Fruit fly (Drosophila melanogaster) whole organism: ENCODE data around the gene CG15446.

Experiments used
- CG8478 ChIP-seq: fragments of >200 bp; optimal IDR thresholded peaks from 2 replicates; lab custom pipeline; 2018; ENCODE audit warnings: inconsistent platforms
- Dll ChIP-seq: fragments of >200 bp; optimal IDR thresholded peaks from 2 replicates; lab custom pipeline; 2017
- EcR ChIP-seq, 2 experiments: fragments of >200 bp; optimal IDR thresholded peaks; 2 replicates each; lab custom pipeline; 2017; ENCODE audit warnings: missing biosample characterization in 2 of 2, missing genetic modification characterization in 2 of 2, missing genetic modification reagents in 2 of 2
- pan ChIP-seq: fragments of >200 bp; optimal IDR thresholded peaks from 2 replicates; lab custom pipeline; 2017
- psq ChIP-seq: fragments of >200 bp; optimal IDR thresholded peaks from 2 replicates; lab custom pipeline; 2017
- usp ChIP-seq: fragments of >200 bp; optimal IDR thresholded peaks from 2 replicates; lab custom pipeline; 2017; ENCODE audit warnings: missing biosample characterization, missing genetic modification characterization, mixed read lengths

The CG15446 gene

DNA sequence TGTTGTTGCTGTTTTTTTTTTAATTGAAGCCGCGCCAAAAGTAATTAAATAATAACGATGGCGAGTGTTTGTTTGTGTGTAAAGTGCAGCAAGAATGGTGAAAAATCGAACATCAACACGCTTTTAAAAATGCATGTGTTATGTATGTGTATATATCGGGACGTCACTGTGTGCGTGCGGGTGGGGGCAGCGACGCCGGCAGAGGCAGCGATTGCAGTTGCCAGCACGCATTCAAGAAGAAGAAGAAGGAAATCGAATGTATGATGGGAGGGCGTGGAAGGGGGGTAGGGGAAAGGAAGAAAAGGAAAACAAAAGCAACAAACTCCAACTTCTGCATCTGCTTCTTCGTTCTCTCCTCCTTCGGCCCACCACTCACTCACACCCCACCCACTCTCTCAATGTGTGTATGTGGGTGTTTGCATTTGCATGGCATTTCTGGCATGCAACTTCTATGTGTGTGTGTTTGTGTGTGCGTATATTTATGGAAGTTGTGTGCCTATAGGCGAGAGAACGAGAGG, 47.0 kb downstream of the CG15446 start:
- no peak for TF ChIP-seq usp
- no peak for TF ChIP-seq psq (lab: Kevin White, UChicago)
- no peak for TF ChIP-seq Dll (lab: Kevin White, UChicago)
- TF ChIP-seq CG8478 = no peak
- TF ChIP-seq EcR (GFP tag; optimal IDR thresholded peaks at IDR 0.05; lab: Kevin White, UChicago) = no peak
- no peak for TF ChIP-seq pan (lab: Kevin White, UChicago)

DNA sequence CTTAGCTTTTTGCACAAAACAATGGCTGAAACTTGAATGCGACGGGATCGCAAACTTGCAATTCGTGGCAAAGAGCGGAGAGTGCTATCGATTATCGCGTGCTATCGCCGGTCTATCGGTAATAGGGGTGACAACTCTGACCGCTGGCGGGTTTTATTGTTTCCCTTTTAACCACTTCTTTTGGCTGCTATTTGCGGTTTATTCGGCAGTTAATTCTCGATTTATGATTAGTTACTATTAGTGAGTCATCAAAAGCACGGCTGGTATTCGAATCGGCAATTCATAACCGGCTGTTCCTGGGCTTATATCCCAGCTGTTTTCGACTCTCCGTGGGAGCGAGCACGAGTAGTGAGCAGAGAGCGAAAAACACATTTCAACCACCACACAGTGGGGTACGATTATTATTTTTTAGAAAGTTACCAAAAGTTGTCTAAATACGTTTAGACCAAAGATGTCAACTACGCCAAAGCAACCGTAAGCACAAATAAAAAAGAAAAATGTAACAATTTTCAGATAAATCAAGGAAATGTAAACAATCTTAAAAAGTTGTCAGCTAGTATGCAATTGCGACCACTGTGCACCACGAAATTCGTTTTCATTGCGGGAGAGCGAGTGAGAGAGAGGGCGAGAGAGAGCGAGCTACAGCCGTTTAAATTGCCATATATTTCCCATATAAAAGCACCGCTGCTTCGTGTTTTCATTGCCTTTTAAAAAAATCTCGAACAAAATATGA, 48.0 kb downstream of the CG15446 start, which contains the start of the genes Stt3A and bves:
Stt3A (minus strand) TSS at position 89 of the 733 bp plus-strand sequence.
bves (plus strand) TSS at position 115 of the 733 bp plus-strand sequence.
- TF ChIP-seq CG8478 (no peak), psq (lab: Kevin White, UChicago) (no peak), Dll (lab: Kevin White, UChicago) (no peak), EcR (GFP tag; optimal IDR thresholded peaks at IDR 0.05; lab: Kevin White, UChicago) (no peak), usp (no peak), pan (lab: Kevin White, UChicago) (no peak)

DNA sequence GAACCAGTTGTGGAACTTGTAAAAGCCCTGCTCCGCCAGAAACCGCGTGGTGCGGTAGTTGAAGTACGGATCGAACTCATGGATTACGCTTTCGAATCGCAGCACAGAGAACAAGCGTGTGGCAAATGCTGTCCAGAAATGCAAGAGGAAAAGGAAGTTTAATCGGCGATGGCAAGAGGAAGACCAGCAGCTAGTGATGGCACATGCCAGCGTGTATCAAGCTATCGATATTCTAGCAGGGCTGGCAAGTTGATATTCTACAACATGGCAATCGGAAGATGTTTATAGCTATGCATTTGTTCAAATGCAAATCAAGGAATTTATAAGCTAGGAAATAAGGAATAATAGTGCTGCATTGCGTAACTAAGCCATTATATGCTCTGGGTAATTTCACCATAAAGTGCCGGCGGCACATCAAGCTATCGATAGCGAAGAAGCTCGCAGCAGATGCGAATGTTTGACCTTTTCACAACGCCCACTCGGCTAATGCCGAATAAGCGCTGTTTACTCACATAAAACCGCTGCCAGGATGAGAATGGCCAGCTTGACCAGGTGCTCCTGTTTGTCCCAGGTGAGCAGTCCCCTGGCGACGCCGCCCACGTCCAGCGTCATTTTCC, 48.8 kb downstream of the CG15446 start:
- TF ChIP-seq CG8478 (no peak), psq (lab: Kevin White, UChicago) (no peak), Dll (lab: Kevin White, UChicago) (no peak), EcR (GFP tag; optimal IDR thresholded peaks at IDR 0.05; lab: Kevin White, UChicago) (no peak), pan (lab: Kevin White, UChicago) (no peak), usp (no peak)

DNA sequence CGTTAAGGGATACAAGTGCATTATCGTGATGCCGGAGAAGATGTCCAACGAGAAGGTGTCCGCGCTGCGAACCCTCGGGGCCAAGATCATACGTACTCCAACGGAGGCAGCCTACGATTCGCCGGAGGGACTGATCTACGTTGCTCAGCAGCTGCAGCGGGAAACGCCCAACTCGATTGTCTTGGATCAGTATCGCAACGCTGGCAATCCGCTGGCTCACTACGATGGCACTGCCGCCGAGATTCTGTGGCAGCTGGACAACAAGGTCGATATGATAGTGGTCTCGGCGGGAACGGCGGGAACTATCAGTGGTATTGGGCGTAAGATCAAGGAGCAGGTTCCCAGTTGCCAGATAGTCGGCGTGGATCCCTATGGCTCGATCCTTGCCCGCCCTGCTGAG, 54.3 kb downstream of the CG15446 start:
- TF ChIP-seq EcR (GFP tag; optimal IDR thresholded peaks at IDR 0.05; lab: Kevin White, UChicago) (no peak), psq (lab: Kevin White, UChicago) (no peak), CG8478 (no peak), usp (no peak), pan (lab: Kevin White, UChicago) (no peak), Dll (lab: Kevin White, UChicago) (no peak)

DNA sequence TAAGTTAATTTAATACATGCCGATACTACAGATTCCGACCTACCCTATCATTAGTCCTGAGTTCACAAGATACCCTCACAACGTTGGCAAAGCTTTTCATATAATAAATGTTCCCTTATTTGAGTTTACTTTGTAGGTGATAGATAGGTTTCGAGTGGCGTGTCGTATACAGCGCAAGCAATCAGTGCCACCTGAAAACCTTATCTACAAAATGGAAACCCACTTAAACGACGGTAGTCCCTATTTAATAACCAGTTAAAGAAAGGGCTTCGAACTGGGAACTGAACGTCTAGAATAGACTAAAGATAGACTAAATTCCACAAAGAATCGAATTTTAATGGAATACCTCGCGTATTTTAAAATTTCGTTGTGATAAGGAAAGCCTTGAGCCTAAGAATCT, 55.9 kb downstream of the CG15446 start:
- TF ChIP-seq usp (no peak), psq (lab: Kevin White, UChicago) (no peak), Dll (lab: Kevin White, UChicago) (no peak), CG8478 (no peak), EcR (GFP tag; optimal IDR thresholded peaks at IDR 0.05; lab: Kevin White, UChicago) (no peak), pan (lab: Kevin White, UChicago) (no peak)
